Fruit fly (Drosophila melanogaster) whole organism, wandering third instar larva: ENCODE measurements around the gene CG3748.

Experiments
- Abd-B ChIP-seq: fragments of >200 bp; optimal IDR thresholded peaks from 2 replicates; lab custom pipeline; 2017; ENCODE audit warnings: missing biosample characterization, missing genetic modification characterization
- Hr83 ChIP-seq: fragments of 200-300 bp; sonication (Bioruptor generic); optimal IDR thresholded peaks from 2 replicates; lab custom pipeline; 2016; ENCODE audit warnings: missing biosample characterization, mild to moderate bottlenecking, missing genetic modification characterization, moderate library complexity; ENCODE audit not compliant: poor library complexity, severe bottlenecking
- OdsH ChIP-seq: fragments of 200-800 bp; sonication (Bioruptor generic); optimal IDR thresholded peaks from 2 replicates; lab custom pipeline; 2016; ENCODE audit warnings: missing biosample characterization, mild to moderate bottlenecking, missing genetic modification characterization
- dl ChIP-seq, 2 experiments: fragments of 175-275, 200-275 bp in 1 of 2; fragments of 200-275 bp in 1 of 2; sonication (Bioruptor generic); optimal IDR thresholded peaks; lab custom pipeline; 2018; ENCODE audit warnings: mild to moderate bottlenecking in 2 of 2, missing biosample characterization in 2 of 2, missing genetic modification characterization in 2 of 2, moderate library complexity in 2 of 2; ENCODE audit not compliant: partially characterized antibody in 2 of 2, insufficient read depth in 1 of 2
- h ChIP-seq: fragments of 200-800 bp; sonication (Bioruptor generic); optimal IDR thresholded peaks from 3 replicates; lab custom pipeline; 2016; ENCODE audit warnings: missing biosample characterization, mild to moderate bottlenecking, missing genetic modification characterization
- lola ChIP-seq: fragments of >200 bp; optimal IDR thresholded peaks from 2 replicates; lab custom pipeline; 2017; ENCODE audit warnings: missing biosample characterization, missing genetic modification characterization
- pan ChIP-seq: fragments of >200 bp; optimal IDR thresholded peaks from 2 replicates; lab custom pipeline; 2017
- psq ChIP-seq: fragments of 200-800 bp; sonication (Bioruptor generic); optimal IDR thresholded peaks from 3 replicates; lab custom pipeline; 2017; ENCODE audit warnings: missing biosample characterization, mild to moderate bottlenecking, missing genetic modification characterization, moderate library complexity

DNA sequence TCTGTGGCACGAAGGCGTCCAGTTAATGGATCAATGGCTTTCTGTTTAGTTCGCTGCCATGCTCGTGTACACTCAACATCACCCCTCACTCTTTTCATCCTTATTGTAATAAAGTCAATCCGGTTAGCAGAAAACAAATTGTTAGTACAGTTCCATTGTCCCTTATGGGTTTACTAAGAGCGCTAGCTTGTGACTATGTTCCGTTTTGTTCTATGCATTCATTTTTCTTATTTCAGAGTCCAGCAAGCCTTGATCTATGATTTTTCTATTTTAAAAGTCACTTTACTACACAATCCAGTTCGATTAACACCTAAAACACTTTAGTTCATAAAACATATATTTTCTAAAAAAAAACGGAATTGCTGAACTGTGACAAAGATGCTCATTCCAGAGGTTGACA, 7.5 kb downstream of the CG3748 start, which contains the start of gene CG13110:
- TF ChIP-seq Abd-B (GFP tag; lab: Kevin White, UChicago) (no peak), psq (GFP tag; lab: Kevin White, UChicago) (no peak), h (no peak), dl (GFP tag; optimal IDR thresholded peaks at IDR 0.05; lab: Kevin White, UChicago; ENCODE audit: insufficient read depth in 1 of 2, partially characterized antibody in 2 of 2) (no peak), pan (lab: Kevin White, UChicago) (no peak), Hr83 (GFP tag; lab: Kevin White, UChicago) (no peak), lola (GFP tag; lab: Kevin White, UChicago) (no peak), OdsH (GFP tag; lab: Kevin White, UChicago) (no peak)
